Worm (Caenorhabditis elegans) whole organism, late embryonic: ENCODE measurements around the gene R13A1.3.

ENCODE experiments used
- C38D4.7 ChIP-seq: fragments of 200-800 bp; sonication (Bioruptor generic); optimal IDR thresholded peaks from 2 replicates; lab custom pipeline; 2018; ENCODE audit warnings: mild to moderate bottlenecking, missing genetic modification characterization, moderate library complexity, missing compliant biosample characterization
- ama-1 ChIP-seq: fragments of 150-350 bp; optimal IDR thresholded peaks from 2 replicates; lab custom pipeline; 2014
- ceh-24 ChIP-seq: sonication (generic microtip); optimal IDR thresholded peaks from 2 replicates; lab custom pipeline; 2016; ENCODE audit warnings: mild to moderate bottlenecking, missing genetic modification characterization, missing compliant biosample characterization
- eyg-1 ChIP-seq: sonication (generic microtip); optimal IDR thresholded peaks from 2 replicates; lab custom pipeline; 2016; ENCODE audit warnings: missing genotype, missing genetic modification characterization, missing compliant biosample characterization
- fkh-6 ChIP-seq: sonication (generic microtip); optimal IDR thresholded peaks from 2 replicates; lab custom pipeline; 2016; ENCODE audit warnings: missing genetic modification characterization, missing compliant biosample characterization
- mec-3 ChIP-seq: sonication (generic microtip); optimal IDR thresholded peaks from 2 replicates; lab custom pipeline; 2016; ENCODE audit warnings: borderline replicate concordance, missing genetic modification characterization, missing compliant biosample characterization

DNA sequence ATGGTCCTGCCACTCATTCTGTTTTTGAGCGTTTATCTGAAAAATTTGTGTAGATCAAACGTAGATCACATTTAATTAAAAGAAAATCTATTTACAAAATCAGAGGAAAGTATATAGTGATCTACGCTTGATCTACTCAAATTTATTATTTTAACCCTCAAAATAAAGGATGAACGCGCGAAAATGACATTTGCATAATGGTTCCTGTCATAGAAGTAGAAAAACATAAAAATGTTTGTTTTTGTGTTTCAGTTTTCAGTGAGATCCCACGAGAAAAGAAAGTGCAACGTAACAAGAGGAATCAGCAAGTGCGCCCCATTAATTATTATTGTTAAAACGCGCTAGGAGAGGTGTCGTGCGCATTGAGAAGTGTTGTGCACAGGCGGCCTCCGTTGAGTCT, 7.5 kb downstream of the R13A1.3 start:
- TF ChIP-seq C38D4.7 = no peak
- TF ChIP-seq ama-1 (lab: Kevin White, UChicago) = no peak
- TF ChIP-seq fkh-6 (tag; lab: Kevin White, UChicago) = no peak
- no peak for TF ChIP-seq ceh-24
- TF ChIP-seq eyg-1 (tag; lab: Kevin White, UChicago) = no peak
- no peak for TF ChIP-seq mec-3 (tag; lab: Kevin White, UChicago)
